Fruit fly (Drosophila melanogaster) whole organism, pupa: ENCODE data around the gene Top3beta.

ENCODE experiments used
- CG15710 ChIP-seq: fragments of 200-800 bp; sonication (Bioruptor generic); optimal IDR thresholded peaks from 2 replicates; lab custom pipeline; 2018; ENCODE audit warnings: missing biosample characterization, mild to moderate bottlenecking, missing genetic modification characterization, moderate library complexity
- Pif1B ChIP-seq: fragments of 200-800 bp; sonication (Bioruptor generic); optimal IDR thresholded peaks from 3 replicates; lab custom pipeline; 2016; ENCODE audit warnings: missing biosample characterization, missing genetic modification characterization

dm6 chrX:6263614-6264130 is 24.1 kb downstream of the Top3beta start:
- no peak for TF ChIP-seq Pif1B (GFP tag; lab: Kevin White, UChicago)
- TF ChIP-seq CG15710, result peak; percentile 32
